Fruit fly (Drosophila melanogaster): Measurements from ENCODE around the gene CG43736.

Gene CG43736

dm6 chrX:6863289-6863938 is at the start of gene CG43736:
Gene CG43736, plus strand, starts transcription at chrX:6863888.
- peak; percentile 81 for TF ChIP-seq sage (GFP tag; optimal IDR thresholded peaks at IDR 0.05)
- TF ChIP-seq dmrt93B (GFP tag; optimal IDR thresholded peaks at IDR 0.05) = peak; percentile 92
- TF ChIP-seq br (GFP tag; optimal IDR thresholded peaks at IDR 0.05) = peak; percentile 88
- peak; percentile 82 for TF ChIP-seq sv (GFP tag; optimal IDR thresholded peaks at IDR 0.05)
- TF ChIP-seq tai (GFP tag; optimal IDR thresholded peaks at IDR 0.05) = peak; percentile 25
- TF ChIP-seq Hr78 (GFP tag; optimal IDR thresholded peaks at IDR 0.05) = no peak
- TF ChIP-seq woc (GFP tag; optimal IDR thresholded peaks at IDR 0.05) = peak; percentile 77
- TF ChIP-seq Jra (GFP tag; optimal IDR thresholded peaks at IDR 0.05) = peak; percentile 14
- TF ChIP-seq Hnf4 (GFP tag; optimal IDR thresholded peaks at IDR 0.05) = peak; percentile 81
- TF ChIP-seq Rel (GFP tag; optimal IDR thresholded peaks at IDR 0.05) = no peak
- peak; percentile 87 for TF ChIP-seq Rel (tag; optimal IDR thresholded peaks at IDR 0.05)
- TF ChIP-seq Dfd (GFP tag; optimal IDR thresholded peaks at IDR 0.05) = no peak
- TF ChIP-seq HLH106 (tag; optimal IDR thresholded peaks at IDR 0.05) = peak; percentile 95
- peak; percentile 91 for TF ChIP-seq ey (GFP tag; optimal IDR thresholded peaks at IDR 0.05)
- TF ChIP-seq Mio (GFP tag; optimal IDR thresholded peaks at IDR 0.05) = no peak
- peak; percentile 70 for TF ChIP-seq CG32264 (GFP tag; optimal IDR thresholded peaks at IDR 0.05)
- TF ChIP-seq foxo (GFP tag; optimal IDR thresholded peaks at IDR 0.05) = peak in 1 of 2 experiments; percentile 94
- no peak for TF ChIP-seq dl (GFP tag; optimal IDR thresholded peaks at IDR 0.05; ENCODE audit: insufficient read depth in 1 of 2, partially characterized antibody in 2 of 2)
- TF ChIP-seq Sp1 (GFP tag; optimal IDR thresholded peaks at IDR 0.05) = peak; percentile 97
- peak; percentile 23 for TF ChIP-seq brk (GFP tag; optimal IDR thresholded peaks at IDR 0.05)
- TF ChIP-seq lola (GFP tag; optimal IDR thresholded peaks at IDR 0.05) = no peak
- peak; percentile 95 for TF ChIP-seq fru (GFP tag; optimal IDR thresholded peaks at IDR 0.05)
- no peak for TF ChIP-seq usp (GFP tag; optimal IDR thresholded peaks at IDR 0.05)
- peak; percentile 93 for TF ChIP-seq h (GFP tag; optimal IDR thresholded peaks at IDR 0.05)
- TF ChIP-seq CG9705 (GFP tag; optimal IDR thresholded peaks at IDR 0.05) = peak; percentile 90
- no peak for TF ChIP-seq GATAd (GFP tag; optimal IDR thresholded peaks at IDR 0.05)
- TF ChIP-seq rgr (GFP tag; optimal IDR thresholded peaks at IDR 0.05) = peak; percentile 89
- TF ChIP-seq dsf (GFP tag; optimal IDR thresholded peaks at IDR 0.05; ENCODE audit: borderline replicate concordance) = no peak
- peak; percentile 87 for TF ChIP-seq OdsH (GFP tag; optimal IDR thresholded peaks at IDR 0.05)

dm6 chrX:6820703-6821102 is 43.0 kb upstream of the CG43736 start, which contains the start of the genes Nf-YC and xit:
Gene Nf-YC, minus strand, starts transcription at chrX:6820919.
Gene xit, plus strand, starts transcription at chrX:6821016.
- TF ChIP-seq Dif (GFP tag; optimal IDR thresholded peaks at IDR 0.05; ENCODE audit: partially characterized antibody) (no peak), HLH106 (tag; optimal IDR thresholded peaks at IDR 0.05) (peak; percentile 19), Myc (optimal IDR thresholded peaks at IDR 0.05) (peak; percentile 96), rgr (GFP tag; optimal IDR thresholded peaks at IDR 0.05) (no peak), Vsx2 (GFP tag; optimal IDR thresholded peaks at IDR 0.05; ENCODE audit: partially characterized antibody) (peak; percentile 97)

- TF ChIP-seq Rel (GFP tag; optimal IDR thresholded peaks at IDR 0.05) (no peak), Rel (tag; optimal IDR thresholded peaks at IDR 0.05) (no peak)
These were observed 40.8 kb upstream of the CG43736 start, which contains the start of gene Atx-1 for dm6 chrX:6822904-6823303. Gene Atx-1, plus strand, starts transcription at chrX:6823204.

- TF ChIP-seq Myc (optimal IDR thresholded peaks at IDR 0.05) (peak; percentile 93), dsf (GFP tag; optimal IDR thresholded peaks at IDR 0.05; ENCODE audit: borderline replicate concordance) (no peak)
These were observed 39.5 kb upstream of the CG43736 start, which contains the start of gene nonC for dm6 chrX:6824203-6824602. Gene nonC, plus strand, starts transcription at chrX:6824496.

- TF ChIP-seq usp (GFP tag; optimal IDR thresholded peaks at IDR 0.05) (no peak), Sp1 (GFP tag; optimal IDR thresholded peaks at IDR 0.05) (no peak), woc (GFP tag; optimal IDR thresholded peaks at IDR 0.05) (no peak), lola (GFP tag; optimal IDR thresholded peaks at IDR 0.05) (no peak)
These were observed 31.1 kb upstream of the CG43736 start, which contains the start of gene mAChR-C for dm6 chrX:6832584-6832983. Gene mAChR-C, minus strand, starts transcription at chrX:6832684.

All from whole organism, wandering third instar larva.